Fruit fly (Drosophila melanogaster) whole organism, embryonic: Measurements from ENCODE around the gene dob.

ENCODE experiments used
- Atf-2 ChIP-seq: fragments of 200-800 bp; sonication (Bioruptor generic); optimal IDR thresholded peaks from 2 replicates; lab custom pipeline; 2016; ENCODE audit warnings: missing biosample characterization, missing genetic modification characterization
- B-H2 ChIP-seq: fragments of 200-800 bp; sonication (Bioruptor generic); optimal IDR thresholded peaks from 2 replicates; lab custom pipeline; 2018; ENCODE audit warnings: missing biosample characterization, mild to moderate bottlenecking, missing genetic modification characterization
- CG10543 ChIP-seq: fragments of 200-800 bp; sonication (Bioruptor generic); optimal IDR thresholded peaks from 3 replicates; lab custom pipeline; 2017; ENCODE audit warnings: missing biosample characterization, mild to moderate bottlenecking, missing genetic modification characterization, moderate library complexity
- CG10654 ChIP-seq: fragments of 200-800 bp; sonication (Bioruptor generic); optimal IDR thresholded peaks from 2 replicates; lab custom pipeline; 2016; ENCODE audit warnings: missing biosample characterization, missing genetic modification characterization
- CG11504 ChIP-seq: fragments of 200-800 bp; sonication (Bioruptor generic); optimal IDR thresholded peaks from 3 replicates; lab custom pipeline; 2019; ENCODE audit warnings: missing biosample characterization, mild to moderate bottlenecking, missing genetic modification characterization, moderate library complexity
- CG11696 ChIP-seq: fragments of 200-800 bp; sonication (Bioruptor generic); IDR thresholded peaks from 2 replicates; pipeline ENCODE4 v1.3.6; 2022; ENCODE audit warnings: missing biosample characterization, missing genetic modification characterization
- CG12744 ChIP-seq: fragments of 200-800 bp; sonication (Bioruptor generic); optimal IDR thresholded peaks from 2 replicates; lab custom pipeline; 2016; ENCODE audit warnings: missing biosample characterization, missing genetic modification characterization
- CG14014 ChIP-seq: fragments of 200-800 bp; sonication (Bioruptor generic); IDR thresholded peaks from 2 replicates; pipeline ENCODE4 v1.3.6; 2022; ENCODE audit warnings: missing biosample characterization, missing genetic modification characterization
- CG14667 ChIP-seq: fragments of 200-800 bp; sonication (Bioruptor generic); IDR thresholded peaks from 2 replicates; pipeline ENCODE4 v1.3.6; 2022; ENCODE audit warnings: missing biosample characterization, missing genetic modification characterization
- CG16815 ChIP-seq: fragments of 200-800 bp; sonication (Bioruptor generic); optimal IDR thresholded peaks from 3 replicates; lab custom pipeline; 2017; ENCODE audit warnings: missing biosample characterization, mild to moderate bottlenecking, missing genetic modification characterization
- CG2120 ChIP-seq: fragments of 200-800 bp; sonication (Bioruptor generic); optimal IDR thresholded peaks from 3 replicates; lab custom pipeline; 2016; ENCODE audit warnings: missing biosample characterization, missing genetic modification characterization
- CG34224 ChIP-seq: fragments of 200-800 bp; sonication (Bioruptor generic); IDR thresholded peaks from 3 replicates; pipeline ENCODE4 v1.3.6; 2022; ENCODE audit warnings: missing biosample characterization, missing genetic modification characterization; ENCODE audit not compliant: partially characterized antibody
- CG4328 ChIP-seq: fragments of 200-800 bp; sonication (Bioruptor generic); optimal IDR thresholded peaks from 3 replicates; lab custom pipeline; 2017; ENCODE audit warnings: missing biosample characterization, missing genetic modification reagents, missing genetic modification characterization
- CG5180 ChIP-seq: fragments of 200-800 bp; sonication (Bioruptor generic); optimal IDR thresholded peaks from 3 replicates; lab custom pipeline; 2017; ENCODE audit warnings: missing biosample characterization, missing genetic modification characterization, mild to moderate bottlenecking, moderate library complexity, missing genetic modification reagents
- CG5953 ChIP-seq: fragments of 200-800 bp; sonication (Bioruptor generic); IDR thresholded peaks from 2 replicates; pipeline ENCODE4 v1.3.6; 2022; ENCODE audit warnings: missing biosample characterization, missing genetic modification characterization
- CG7556 ChIP-seq: fragments of 200-800 bp; sonication (Bioruptor generic); optimal IDR thresholded peaks from 2 replicates; lab custom pipeline; 2017; ENCODE audit warnings: missing biosample characterization, mild to moderate bottlenecking, missing genetic modification characterization
- CG7987 ChIP-seq: fragments of 200-800 bp; sonication (Bioruptor generic); optimal IDR thresholded peaks from 2 replicates; lab custom pipeline; 2018; ENCODE audit warnings: missing biosample characterization, mild to moderate bottlenecking, missing genetic modification characterization, moderate library complexity
- CG8290 ChIP-seq, 3 experiments: fragments of 200-800 bp; sonication (Bioruptor generic); optimal IDR thresholded peaks; 2 replicates each; lab custom pipeline; 2016 to 2019; ENCODE audit warnings: missing biosample characterization in 3 of 3, missing genetic modification characterization in 3 of 3, mild to moderate bottlenecking in 2 of 3, moderate library complexity in 1 of 3
- CG8359 ChIP-seq: fragments of 200-800 bp; sonication (Bioruptor generic); optimal IDR thresholded peaks from 2 replicates; lab custom pipeline; 2017; ENCODE audit warnings: missing biosample characterization, mild to moderate bottlenecking, missing genetic modification characterization, borderline replicate concordance
- CoRest ChIP-seq: fragments of 200-800 bp; sonication (Bioruptor generic); optimal IDR thresholded peaks from 3 replicates; lab custom pipeline; 2018; ENCODE audit warnings: missing biosample characterization, mild to moderate bottlenecking, missing genetic modification characterization, moderate library complexity
- E2f1 ChIP-seq: fragments of 200-800 bp; sonication (Bioruptor generic); IDR thresholded peaks from 2 replicates; pipeline ENCODE4 v1.3.6; 2022; ENCODE audit warnings: missing biosample characterization, missing genetic modification characterization
- Ets97D ChIP-seq: fragments of 200-800 bp; sonication (Bioruptor generic); optimal IDR thresholded peaks from 3 replicates; lab custom pipeline; 2016; ENCODE audit warnings: missing biosample characterization, missing genetic modification characterization
- HLH3B ChIP-seq: fragments of 200-800 bp; sonication (Bioruptor generic); IDR thresholded peaks from 2 replicates; pipeline ENCODE4 v1.3.6; 2022; ENCODE audit warnings: missing biosample characterization, missing genetic modification characterization
- Hmx ChIP-seq: fragments of 200-800 bp; sonication (Bioruptor generic); optimal IDR thresholded peaks from 2 replicates; lab custom pipeline; 2016; ENCODE audit warnings: missing biosample characterization, missing genetic modification characterization
- Lim3 ChIP-seq: fragments of 200-800 bp; sonication (Bioruptor generic); IDR thresholded peaks from 2 replicates; pipeline ENCODE4 v1.3.6; 2022; ENCODE audit warnings: missing biosample characterization, missing genetic modification characterization
- NFAT ChIP-seq: fragments of 200-800 bp; sonication (Bioruptor generic); IDR thresholded peaks from 2 replicates; pipeline ENCODE4 v1.3.6; 2022; ENCODE audit warnings: missing biosample characterization, missing genetic modification characterization
- Opbp ChIP-seq: fragments of 200-800 bp; sonication (Bioruptor generic); IDR thresholded peaks from 3 replicates; pipeline ENCODE4 v1.3.6; 2022; ENCODE audit warnings: missing biosample characterization, missing genetic modification characterization; ENCODE audit not compliant: partially characterized antibody
- PHDP ChIP-seq: fragments of 200-800 bp; sonication (Bioruptor generic); optimal IDR thresholded peaks from 3 replicates; lab custom pipeline; 2018; ENCODE audit warnings: missing biosample characterization, mild to moderate bottlenecking, missing genetic modification characterization, moderate library complexity
- Sry-δ ChIP-seq: fragments of 200-800 bp; sonication (Bioruptor generic); optimal IDR thresholded peaks from 2 replicates; lab custom pipeline; 2016; ENCODE audit warnings: missing biosample characterization, missing genetic modification characterization
- YL-1 ChIP-seq: fragments of 200-800 bp; sonication (Bioruptor generic); optimal IDR thresholded peaks from 3 replicates; lab custom pipeline; 2017; ENCODE audit warnings: missing biosample characterization, mild to moderate bottlenecking, missing genetic modification characterization
- amos ChIP-seq: fragments of 200-800 bp; sonication (Bioruptor generic); IDR thresholded peaks from 2 replicates; pipeline ENCODE4 v1.3.6; 2022; ENCODE audit warnings: missing biosample characterization, missing genetic modification characterization; ENCODE audit not compliant: partially characterized antibody
- cad ChIP-seq: fragments of >200 bp; optimal IDR thresholded peaks from 2 replicates; lab custom pipeline; 2017; ENCODE audit warnings: missing biosample characterization, missing genetic modification characterization
- chn ChIP-seq: fragments of 200-800 bp; sonication (Bioruptor generic); optimal IDR thresholded peaks from 2 replicates; lab custom pipeline; 2016; ENCODE audit warnings: missing biosample characterization, missing genetic modification characterization
- crol ChIP-seq: fragments of 200-800 bp; sonication (Bioruptor generic); IDR thresholded peaks from 2 replicates; pipeline ENCODE4 v1.3.6; 2022; ENCODE audit warnings: missing biosample characterization, missing genetic modification characterization
- esg ChIP-seq: fragments of 200-800 bp; sonication (Bioruptor generic); conservative IDR thresholded peaks from 2 replicates; pipeline ENCODE4 v1.3.6; 2022; ENCODE audit warnings: missing biosample characterization, missing genetic modification characterization
- hb ChIP-seq: fragments of 200-800 bp; sonication (Bioruptor generic); IDR thresholded peaks from 3 replicates; pipeline ENCODE4 v1.3.6; 2022; ENCODE audit warnings: missing biosample characterization, missing genetic modification characterization; ENCODE audit not compliant: partially characterized antibody
- lbe ChIP-seq: fragments of 200-800 bp; sonication (Bioruptor generic); optimal IDR thresholded peaks from 2 replicates; lab custom pipeline; 2016; ENCODE audit warnings: missing biosample characterization, mild to moderate bottlenecking, missing genetic modification characterization
- luna ChIP-seq: fragments of 200-800 bp; sonication (Bioruptor generic); optimal IDR thresholded peaks from 2 replicates; lab custom pipeline; 2016; ENCODE audit warnings: missing biosample characterization, missing genetic modification characterization
- maf-S ChIP-seq: fragments of 200-800 bp; sonication (Bioruptor generic); optimal IDR thresholded peaks from 2 replicates; lab custom pipeline; 2016; ENCODE audit warnings: missing biosample characterization, missing genetic modification characterization
- nerfin-2 ChIP-seq: fragments of 200-800 bp; sonication (Bioruptor generic); IDR thresholded peaks from 2 replicates; pipeline ENCODE4 v1.3.6; 2022; ENCODE audit warnings: missing biosample characterization, missing genetic modification characterization; ENCODE audit not compliant: partially characterized antibody
- phol ChIP-seq: fragments of 200-800 bp; sonication (Bioruptor generic); optimal IDR thresholded peaks from 3 replicates; lab custom pipeline; 2018; ENCODE audit warnings: missing biosample characterization, mild to moderate bottlenecking, missing genetic modification characterization, moderate library complexity
- sens-2 ChIP-seq: fragments of 200-800 bp; sonication (Bioruptor generic); IDR thresholded peaks from 2 replicates; pipeline ENCODE4 v1.3.6; 2022; ENCODE audit warnings: missing biosample characterization, missing genetic modification characterization
- sna ChIP-seq: fragments of 200-800 bp; sonication (Bioruptor generic); IDR thresholded peaks from 2 replicates; pipeline ENCODE4 v1.3.6; 2022; ENCODE audit warnings: missing biosample characterization, missing genetic modification characterization; ENCODE audit not compliant: partially characterized antibody
- toy ChIP-seq: fragments of 200-800 bp; sonication (Bioruptor generic); IDR thresholded peaks from 2 replicates; pipeline ENCODE4 v1.3.6; 2022; ENCODE audit warnings: missing biosample characterization, missing genetic modification characterization
- unc-4 ChIP-seq: fragments of 200-800 bp; sonication (Bioruptor generic); IDR thresholded peaks from 2 replicates; pipeline ENCODE4 v1.3.6; 2022; ENCODE audit warnings: missing biosample characterization, missing genetic modification characterization; ENCODE audit not compliant: partially characterized antibody
- wor ChIP-seq: fragments of 200-800 bp; sonication (Bioruptor generic); IDR thresholded peaks from 2 replicates; pipeline ENCODE4 v1.3.6; 2022; ENCODE audit warnings: missing biosample characterization, missing genetic modification characterization
- zf30C ChIP-seq: fragments of 200-800 bp; sonication (Bioruptor generic); optimal IDR thresholded peaks from 3 replicates; lab custom pipeline; 2018; ENCODE audit warnings: missing biosample characterization, mild to moderate bottlenecking, missing genetic modification characterization
- zfh1 ChIP-seq: fragments of 200-800 bp; sonication (Bioruptor generic); IDR thresholded peaks from 3 replicates; pipeline ENCODE4 v1.3.6; 2022; ENCODE audit warnings: missing biosample characterization, missing genetic modification characterization

Gene dob

DNA sequence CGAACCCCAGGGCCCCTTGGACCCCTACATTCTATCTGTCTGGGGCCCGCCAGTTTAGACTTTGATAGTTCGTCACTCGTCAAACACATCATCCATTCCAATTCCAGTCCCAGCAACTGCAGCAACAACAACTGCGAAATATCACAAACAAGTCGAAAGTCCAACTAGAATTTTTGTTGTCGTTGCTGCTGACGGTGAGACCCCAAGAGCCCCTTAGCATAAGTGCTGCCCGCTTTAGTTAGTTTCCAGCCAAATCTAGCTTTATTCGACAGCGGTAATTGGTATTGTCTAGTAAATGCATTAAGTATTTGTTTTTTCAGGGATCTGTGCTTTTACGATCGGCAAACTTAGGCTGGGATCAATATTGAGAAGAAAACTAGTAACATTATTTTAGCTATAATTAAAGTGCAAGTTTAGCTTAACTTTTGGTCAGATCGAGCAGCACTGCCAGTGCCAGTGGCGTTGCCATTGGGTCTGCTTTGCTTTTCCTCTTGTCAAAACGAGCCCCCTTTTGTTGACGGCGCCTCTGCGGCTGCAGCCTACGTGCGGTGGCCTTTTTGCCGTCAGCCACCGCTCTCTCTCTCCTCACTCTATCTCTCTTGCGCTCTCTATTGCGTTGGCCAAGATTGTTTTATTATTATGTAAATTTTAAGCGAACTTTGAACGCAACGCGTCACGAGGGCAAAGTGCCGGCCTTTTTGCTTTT, 8.0 kb downstream of the dob start (continued):
- TF ChIP-seq Lim3 (GFP tag; lab: Robert Waterston, UW) (no peak), CG14667 (GFP tag; lab: Robert Waterston, UW) (peak; percentile 86), CG16815 (GFP tag; lab: Kevin White, UChicago) (peak; percentile 80), HLH3B (GFP tag; lab: Robert Waterston, UW) (peak; percentile 85), hb (GFP tag; lab: Robert Waterston, UW) (no peak), zfh1 (GFP tag; lab: Robert Waterston, UW) (peak; percentile 90), chn (GFP tag; lab: Kevin White, UChicago) (peak; percentile 93), CG10543 (GFP tag; lab: Kevin White, UChicago) (peak; percentile 95), lbe (GFP tag; lab: Kevin White, UChicago) (peak; percentile 2), CG34224 (GFP tag; lab: Robert Waterston, UW) (no peak), toy (peak; percentile 57; the same call in 1 of the 2 replicates), nerfin-2 (GFP tag; lab: Robert Waterston, UW) (no peak), CG4328 (GFP tag; lab: Kevin White, UChicago) (peak; percentile 84), CG8290 (GFP tag; optimal IDR thresholded peaks at IDR 0.05; lab: Kevin White, UChicago) (peak; percentile 84), CG8290 (tag; optimal IDR thresholded peaks at IDR 0.05; lab: Kevin White, UChicago) (peak in 1 of 2 experiments; percentile 96), zf30C (GFP tag; lab: Kevin White, UChicago) (no peak), phol (peak; percentile 80), CoRest (tag; lab: Kevin White, UChicago) (peak; percentile 86), sens-2 (GFP tag; lab: Robert Waterston, UW) (peak; percentile 63), B-H2 (peak; percentile 75), PHDP (tag; lab: Kevin White, UChicago) (peak; percentile 85), CG7556 (GFP tag; lab: Kevin White, UChicago) (peak; percentile 93), amos (GFP tag; lab: Robert Waterston, UW) (peak; percentile 18; the same call in 1 of the 2 replicates), sna (no peak), Atf-2 (GFP tag; lab: Kevin White, UChicago) (peak; percentile 93), luna (GFP tag; lab: Kevin White, UChicago) (peak; percentile 91), unc-4 (GFP tag; lab: Robert Waterston, UW) (no peak), CG7987 (GFP tag; lab: Kevin White, UChicago) (peak; percentile 77), cad (GFP tag; lab: Kevin White, UChicago) (no peak), esg (GFP tag; lab: Robert Waterston, UW) (peak; percentile 81), CG2120 (GFP tag; lab: Kevin White, UChicago) (peak; percentile 97), NFAT (GFP tag; lab: Robert Waterston, UW) (peak; percentile 97), crol (GFP tag; lab: Robert Waterston, UW) (peak; percentile 56; the same call in 1 of the 2 replicates), Sry-δ (peak; percentile 65), wor (peak; percentile 66), CG5953 (GFP tag; lab: Robert Waterston, UW) (peak; percentile 83), CG11696 (GFP tag; lab: Robert Waterston, UW) (peak; percentile 66), YL-1 (GFP tag; lab: Kevin White, UChicago) (peak; percentile 26), Opbp (no peak), CG5180 (peak; percentile 76), Hmx (peak; percentile 70), CG12744 (GFP tag; lab: Kevin White, UChicago) (peak; percentile 87), E2f1 (GFP tag; lab: Robert Waterston, UW) (peak; percentile 83), CG11504 (tag; lab: Kevin White, UChicago) (peak; percentile 91), Ets97D (peak; percentile 68), maf-S (GFP tag; lab: Kevin White, UChicago) (peak; percentile 88), CG8359 (GFP tag; lab: Kevin White, UChicago) (peak; percentile 28), CG14014 (GFP tag; lab: Robert Waterston, UW) (peak; percentile 90), CG10654 (GFP tag; lab: Kevin White, UChicago) (peak; percentile 84)
